Worm (Caenorhabditis elegans) whole organism, young adult: ENCODE data around the gene F42G4.2.

Source experiments
- B0261.1 ChIP-seq: sonication (generic microtip); optimal IDR thresholded peaks from 2 replicates; lab custom pipeline; 2016; ENCODE audit warnings: mild to moderate bottlenecking, missing genetic modification characterization, moderate library complexity, missing compliant biosample characterization
- C17E4.6 ChIP-seq: fragments of 200-800 bp; sonication (Bioruptor generic); IDR thresholded peaks from 2 replicates; pipeline ENCODE4 v1.3.6; 2022; ENCODE audit warnings: missing genetic modification reagents, missing genetic modification characterization, missing compliant biosample characterization
- F22D6.2 ChIP-seq: sonication (generic microtip); optimal IDR thresholded peaks from 2 replicates; lab custom pipeline; 2016; ENCODE audit warnings: mild to moderate bottlenecking, missing genetic modification characterization, missing compliant biosample characterization
- Y95B8A.8 ChIP-seq: fragments of 200-800 bp; sonication (Bioruptor generic); IDR thresholded peaks from 2 replicates; pipeline ENCODE4 v1.3.6; 2022; ENCODE audit warnings: missing genetic modification reagents, missing genetic modification characterization, missing compliant biosample characterization
- aptf-2 ChIP-seq: fragments of 200-800 bp; sonication (Bioruptor generic); conservative IDR thresholded peaks from 2 replicates; pipeline ENCODE4 v1.3.6; 2022; ENCODE audit warnings: missing genetic modification reagents, missing genetic modification characterization, missing compliant biosample characterization
- athp-1 ChIP-seq: sonication (generic microtip); optimal IDR thresholded peaks from 2 replicates; lab custom pipeline; 2017; ENCODE audit warnings: mild to moderate bottlenecking, missing genetic modification characterization, missing compliant biosample characterization
- attf-5 ChIP-seq: fragments of 200-800 bp; sonication (Bioruptor generic); optimal IDR thresholded peaks from 2 replicates; lab custom pipeline; 2018; ENCODE audit warnings: mild to moderate bottlenecking, missing genetic modification characterization, missing compliant biosample characterization
- cebp-1 ChIP-seq, 2 experiments: fragments of 200-800 bp in 1 of 2; sonication (Bioruptor generic) in 1 of 2; sonication (generic microtip) in 1 of 2; IDR thresholded peaks in 1 of 2; optimal IDR thresholded peaks in 1 of 2; 2 replicates each; pipeline versions ENCODE4 v1.3.6 to Lab custom; 2017 to 2022; ENCODE audit warnings: missing compliant biosample characterization in 2 of 2, missing genetic modification characterization in 2 of 2, mild to moderate bottlenecking in 1 of 2, missing genetic modification reagents in 1 of 2, moderate library complexity in 1 of 2
- chd-7 ChIP-seq: sonication (generic microtip); optimal IDR thresholded peaks from 2 replicates; lab custom pipeline; 2016; ENCODE audit warnings: mild to moderate bottlenecking, missing genetic modification characterization, moderate library complexity, missing compliant biosample characterization
- die-1 ChIP-seq: sonication (generic microtip); optimal IDR thresholded peaks from 2 replicates; lab custom pipeline; 2016; ENCODE audit warnings: missing genotype, mild to moderate bottlenecking, missing genetic modification characterization, missing compliant biosample characterization
- ets-4 ChIP-seq: fragments of 200-800 bp; sonication (Bioruptor generic); optimal IDR thresholded peaks from 2 replicates; lab custom pipeline; 2018; ENCODE audit warnings: mild to moderate bottlenecking, missing genetic modification characterization, missing compliant biosample characterization
- him-1 ChIP-seq: sonication (generic microtip); optimal IDR thresholded peaks from 2 replicates; lab custom pipeline; 2016; ENCODE audit warnings: missing genotype, missing genetic modification reagents, missing genetic modification characterization, missing compliant biosample characterization
- hmg-1.2 ChIP-seq: fragments of 200-800 bp; sonication (Bioruptor generic); IDR thresholded peaks from 2 replicates; pipeline ENCODE4 v1.3.6; 2022; ENCODE audit warnings: missing genetic modification reagents, missing genetic modification characterization, missing compliant biosample characterization
- hrde-1 ChIP-seq: sonication (generic microtip); optimal IDR thresholded peaks from 2 replicates; lab custom pipeline; 2016; ENCODE audit warnings: missing genetic modification characterization, mild to moderate bottlenecking, missing compliant biosample characterization, moderate library complexity, missing genotype, missing genetic modification reagents, borderline replicate concordance
- let-607 ChIP-seq, 2 experiments: fragments of 200-800 bp in 1 of 2; sonication (Bioruptor generic) in 1 of 2; sonication (generic microtip) in 1 of 2; optimal IDR thresholded peaks; 2 replicates each; lab custom pipeline; 2016 to 2018; ENCODE audit warnings: mild to moderate bottlenecking in 2 of 2, missing compliant biosample characterization in 2 of 2, missing genetic modification characterization in 2 of 2, moderate library complexity in 2 of 2, missing genotype in 1 of 2
- madf-6 ChIP-seq: fragments of 200-800 bp; sonication (Bioruptor generic); IDR thresholded peaks from 2 replicates; pipeline ENCODE4 v1.3.6; 2022; ENCODE audit warnings: missing genetic modification reagents, missing genetic modification characterization, missing compliant biosample characterization
- mcd-1 ChIP-seq: fragments of 200-800 bp; sonication (Bioruptor generic); IDR thresholded peaks from 2 replicates; pipeline ENCODE4 v1.3.6; 2022; ENCODE audit warnings: missing genetic modification reagents, missing genetic modification characterization, missing compliant biosample characterization
- nhr-120 ChIP-seq: fragments of 200-800 bp; sonication (Bioruptor generic); IDR thresholded peaks from 2 replicates; pipeline ENCODE4 v1.3.6; 2022; ENCODE audit warnings: missing genetic modification characterization, missing compliant biosample characterization
- nhr-27 ChIP-seq: fragments of 200-800 bp; sonication (Bioruptor generic); optimal IDR thresholded peaks from 2 replicates; lab custom pipeline; 2018; ENCODE audit warnings: mild to moderate bottlenecking, missing genetic modification characterization, moderate library complexity, missing compliant biosample characterization
- nhr-80 ChIP-seq: sonication (generic microtip); optimal IDR thresholded peaks from 2 replicates; lab custom pipeline; 2016; ENCODE audit warnings: missing genetic modification characterization, missing compliant biosample characterization
- rpc-1 ChIP-seq, 2 experiments: fragments of 150-350 bp in 1 of 2; sonication (generic microtip) in 1 of 2; optimal IDR thresholded peaks; 2 replicates each; lab custom pipeline; 2014 to 2018; ENCODE audit warnings: missing biosample characterization in 1 of 2, missing genetic modification characterization in 1 of 2, missing genetic modification reagents in 1 of 2, missing genotype in 1 of 2
- sea-2 ChIP-seq: fragments of 200-800 bp; sonication (Bioruptor generic); IDR thresholded peaks from 2 replicates; pipeline ENCODE4 v1.3.6; 2022; ENCODE audit warnings: missing genetic modification characterization, missing compliant biosample characterization
- snpc-1.3 ChIP-seq: sonication (generic microtip); optimal IDR thresholded peaks from 2 replicates; lab custom pipeline; 2017; ENCODE audit warnings: missing genetic modification characterization, mild to moderate bottlenecking, missing compliant biosample characterization, antibody characterized with exemption, moderate library complexity, missing genotype, missing genetic modification reagents; ENCODE audit not compliant: insufficient read depth
- snpc-3.4 ChIP-seq: sonication (generic microtip); optimal IDR thresholded peaks from 2 replicates; lab custom pipeline; 2017; ENCODE audit warnings: missing genetic modification characterization, mild to moderate bottlenecking, missing compliant biosample characterization, antibody characterized with exemption, moderate library complexity, missing genotype, missing genetic modification reagents
- tbx-9 ChIP-seq: sonication (generic microtip); optimal IDR thresholded peaks from 2 replicates; lab custom pipeline; 2016; ENCODE audit warnings: borderline replicate concordance, missing genetic modification characterization, inconsistent platforms, missing compliant biosample characterization
- unc-130 ChIP-seq: sonication (generic microtip); optimal IDR thresholded peaks from 2 replicates; lab custom pipeline; 2016; ENCODE audit warnings: missing genetic modification reagents, missing genetic modification characterization, missing compliant biosample characterization
- unc-62 ChIP-seq: fragments of 150-350 bp; optimal IDR thresholded peaks from 2 replicates; lab custom pipeline; 2014; ENCODE audit warnings: missing biosample characterization, missing genetic modification reagents, missing genetic modification characterization
- zfh-2 ChIP-seq: fragments of 200-800 bp; sonication (Bioruptor generic); conservative IDR thresholded peaks from 2 replicates; pipeline ENCODE4 v1.3.6; 2022; ENCODE audit warnings: missing genetic modification reagents, missing genetic modification characterization, missing compliant biosample characterization
- ztf-25 ChIP-seq: fragments of 200-800 bp; sonication (Bioruptor generic); IDR thresholded peaks from 2 replicates; pipeline ENCODE4 v1.3.6; 2022; ENCODE audit warnings: missing genetic modification reagents, missing genetic modification characterization, missing compliant biosample characterization

The F42G4.2 gene

DNA sequence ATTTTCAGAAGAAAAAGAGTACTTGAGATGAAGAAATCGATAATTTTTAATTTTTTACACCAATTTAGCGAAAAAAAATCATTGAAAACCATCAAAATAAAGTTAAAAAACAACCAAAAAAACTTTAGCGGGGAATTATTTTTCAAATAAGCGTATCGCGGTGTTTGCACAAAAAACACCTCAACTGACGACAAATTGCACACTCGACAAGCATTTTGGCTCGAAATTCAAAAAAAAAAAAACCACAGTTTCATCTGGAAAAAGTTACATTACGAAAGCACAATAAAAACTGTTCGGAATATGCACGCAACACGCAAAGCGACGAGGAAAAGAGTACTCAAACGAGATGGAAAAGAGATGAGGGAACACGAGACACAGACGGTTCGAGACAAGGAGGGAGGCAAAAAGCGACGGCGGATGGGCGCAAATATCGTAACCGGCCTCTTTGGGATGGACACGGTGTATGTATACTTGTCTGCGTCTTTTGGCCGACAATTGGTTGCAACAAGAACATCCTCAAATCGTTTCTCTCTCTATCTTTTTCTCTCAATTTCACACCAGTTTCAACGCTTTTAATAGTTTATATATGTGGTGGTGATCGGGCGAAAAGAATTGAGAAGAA is 17.0 kb upstream of the F42G4.2 start (continued):
- TF ChIP-seq snpc-1.3 (tag; lab: Kevin White, UChicago) (no peak), Y95B8A.8 (no peak), rpc-1 (optimal IDR thresholded peaks at IDR 0.05; lab: Kevin White, UChicago) (no peak), rpc-1 (tag; optimal IDR thresholded peaks at IDR 0.05; lab: Kevin White, UChicago) (no peak), him-1 (tag; lab: Kevin White, UChicago) (no peak), unc-62 (GFP tag; lab: Kevin White, UChicago) (no peak), sea-2 (no peak), athp-1 (tag; lab: Kevin White, UChicago) (no peak), snpc-3.4 (tag; lab: Kevin White, UChicago) (no peak), hrde-1 (tag; lab: Kevin White, UChicago) (no peak), C17E4.6 (no peak), die-1 (tag; lab: Kevin White, UChicago) (no peak), nhr-120 (GFP tag; lab: Robert Waterston, UW) (no peak), ets-4 (GFP tag; lab: Kevin White, UChicago) (no peak), unc-130 (GFP tag; lab: Kevin White, UChicago) (no peak), tbx-9 (tag; lab: Kevin White, UChicago) (no peak), zfh-2 (GFP tag; lab: Robert Waterston, UW) (peak; percentile 70), ztf-25 (GFP tag; lab: Robert Waterston, UW) (no peak), cebp-1 (GFP tag; IDR thresholded peaks at IDR 0.05; lab: Robert Waterston, UW) (no peak), cebp-1 (tag; optimal IDR thresholded peaks at IDR 0.05; lab: Kevin White, UChicago) (peak; percentile 62)
- TF ChIP-seq, all 124 proteins: peak for 19

DNA sequence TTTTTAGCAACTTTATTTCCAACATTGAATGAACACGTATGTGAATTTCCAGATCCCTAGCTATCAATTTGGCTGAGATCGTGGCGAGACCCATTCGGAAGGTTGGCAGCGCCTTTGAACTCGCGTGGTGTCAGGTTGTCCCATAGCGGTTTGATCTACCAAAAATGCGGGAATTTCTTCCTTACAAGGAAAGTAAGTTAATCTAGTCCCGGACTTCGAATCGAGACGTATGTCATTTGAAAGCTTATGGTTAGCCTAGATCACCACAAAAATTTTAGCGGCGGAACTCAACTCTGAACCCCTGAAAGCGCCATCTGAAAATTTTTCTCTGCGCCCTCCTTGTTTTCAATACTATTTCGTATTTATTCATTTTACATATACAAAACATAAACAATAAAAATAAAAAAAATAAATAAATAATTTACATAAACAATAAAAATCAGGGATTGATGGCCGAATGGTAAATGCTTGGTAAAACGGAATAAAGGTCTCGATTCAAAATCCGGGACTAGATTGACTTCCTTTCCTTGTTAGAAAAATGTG is 16.0 kb upstream of the F42G4.2 start, which contains the start of gene F18A11.2:
F18A11.2 (plus strand) TSS at position 51 of the 543 bp plus-strand sequence.
- peak; percentile 60 for TF ChIP-seq hmg-1.2 (GFP tag; lab: Robert Waterston, UW)

DNA sequence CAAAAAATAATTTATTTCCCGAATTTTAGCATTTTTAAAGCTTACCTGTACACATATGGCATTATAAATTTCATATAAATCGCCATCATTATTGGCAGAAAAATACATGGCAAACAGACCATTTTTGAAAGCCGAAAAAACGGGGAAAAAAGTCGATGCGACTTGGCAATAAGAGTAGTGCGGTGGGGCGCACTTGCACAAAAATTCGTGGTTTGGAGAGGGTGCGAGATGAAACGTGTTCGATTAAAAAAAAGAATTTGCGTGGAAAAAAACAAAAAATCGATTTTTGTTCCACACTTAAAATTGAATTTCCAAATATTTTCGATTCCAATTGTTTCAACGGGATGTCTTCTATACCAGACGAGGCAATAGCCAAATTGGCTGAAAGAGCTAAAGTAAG is 11.0 kb upstream of the F42G4.2 start, which contains the start of gene F18A11.3:
F18A11.3 (minus strand) TSS at position 125 of the 400 bp plus-strand sequence.
- no peak for TF ChIP-seq aptf-2 (GFP tag; lab: Robert Waterston, UW)
- TF ChIP-seq chd-7 (tag; lab: Kevin White, UChicago): no peak
- TF ChIP-seq attf-5 (GFP tag; lab: Kevin White, UChicago): peak; percentile 40
- peak; percentile 80 for TF ChIP-seq mcd-1 (GFP tag; lab: Robert Waterston, UW)
- TF ChIP-seq nhr-80 (tag; lab: Kevin White, UChicago): peak; percentile 11
- no peak for TF ChIP-seq F22D6.2
- TF ChIP-seq let-607 (tag; optimal IDR thresholded peaks at IDR 0.05; lab: Kevin White, UChicago): peak; percentile 70 to 90
- no peak for TF ChIP-seq nhr-27 (tag; lab: Kevin White, UChicago)
- no peak for TF ChIP-seq B0261.1 (tag; lab: Kevin White, UChicago)
- TF ChIP-seq, all 124 proteins: peak for 4

DNA sequence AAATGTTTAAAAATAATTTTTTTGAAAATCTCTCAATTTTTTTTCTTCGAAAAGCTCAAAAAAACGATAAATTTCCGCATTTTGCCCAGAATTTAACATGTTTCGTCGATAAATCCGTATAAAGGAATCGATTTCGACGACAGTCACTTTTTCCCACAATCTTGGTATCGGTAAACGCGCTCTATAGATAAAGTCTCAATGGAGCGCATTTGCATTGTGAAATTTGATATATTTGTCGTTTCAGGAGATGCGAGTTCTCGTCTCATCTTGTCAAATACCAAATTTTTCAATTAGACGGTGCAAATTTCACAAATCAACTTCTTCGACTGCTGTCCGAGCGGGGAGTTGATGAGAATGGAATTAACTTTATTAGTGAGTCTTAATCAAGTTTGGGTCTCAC is 8.6 kb upstream of the F42G4.2 start:
- TF ChIP-seq mcd-1 (GFP tag; lab: Robert Waterston, UW) (peak; percentile 57; the same call in 1 of the 2 replicates), madf-6 (GFP tag; lab: Robert Waterston, UW) (peak; percentile 24; the same call in 1 of the 2 replicates)
- TF ChIP-seq, all 124 proteins: peak for 2; not testable (repeated sequence) for 122
